Fruit fly (Drosophila melanogaster): ENCODE results near the gene CG13088.

Gene CG13088

dm6 chr2L:8535394-8536176, 46.8 kb downstream of the CG13088 start:
- TF ChIP-seq Myc (optimal IDR thresholded peaks at IDR 0.05) (no peak), ttk (optimal IDR thresholded peaks at IDR 0.05) (no peak), h (optimal IDR thresholded peaks at IDR 0.05) (no peak), insv (optimal IDR thresholded peaks at IDR 0.05) (no peak), psq (optimal IDR thresholded peaks at IDR 0.05) (no peak), Sin3A (optimal IDR thresholded peaks at IDR 0.05) (no peak)

dm6 chr2L:8538449-8539050, 49.8 kb downstream of the CG13088 start:
- TF ChIP-seq h (optimal IDR thresholded peaks at IDR 0.05), result no peak
- TF ChIP-seq insv (optimal IDR thresholded peaks at IDR 0.05), result no peak
- no peak for TF ChIP-seq Myc (optimal IDR thresholded peaks at IDR 0.05)
- no peak for TF ChIP-seq psq (optimal IDR thresholded peaks at IDR 0.05)
- no peak for TF ChIP-seq ttk (optimal IDR thresholded peaks at IDR 0.05)

Measured in Kc167 (cell line).